Fruit fly (Drosophila melanogaster): ENCODE results near the gene Pbp95.

DNA sequence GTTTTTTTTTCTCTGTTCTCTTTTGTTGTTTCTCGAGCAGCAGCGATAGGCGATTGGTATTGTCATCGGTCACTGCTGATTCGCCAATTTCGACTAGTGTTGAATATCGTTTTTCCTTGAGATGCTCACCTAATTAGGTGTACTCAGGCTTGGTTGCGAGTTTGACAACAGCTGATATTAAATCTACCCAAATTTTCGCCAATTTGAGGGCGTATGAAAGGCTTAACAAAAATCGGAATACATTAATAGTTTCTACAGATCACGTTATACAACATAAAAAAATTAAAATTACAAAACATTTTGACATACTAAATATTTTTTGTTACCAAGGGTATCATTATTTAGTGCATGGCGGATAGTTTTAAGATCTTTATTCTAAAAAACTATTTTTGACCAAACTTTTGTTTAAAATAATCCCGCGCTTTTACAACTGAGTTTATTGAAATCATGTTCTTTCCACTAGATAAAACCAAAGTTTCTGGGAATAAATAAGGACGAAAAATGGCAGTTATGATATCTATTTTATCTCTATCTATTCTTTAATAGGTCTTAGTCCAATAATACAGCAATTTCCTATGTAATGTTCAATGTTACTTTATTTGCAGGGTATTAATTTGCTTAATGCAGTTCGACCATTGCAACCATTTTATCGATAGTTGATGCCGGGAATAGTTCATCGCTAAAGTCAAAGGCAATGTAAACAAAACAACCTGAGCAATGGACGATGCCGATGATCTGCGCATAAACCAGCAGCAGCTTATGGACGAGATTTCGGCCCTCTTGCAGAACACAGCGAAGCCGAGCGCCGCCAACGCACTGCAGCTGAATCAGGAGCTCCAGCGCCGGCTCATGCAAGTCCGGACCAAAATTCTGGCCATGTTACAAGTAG, at the start of gene Pbp95, which contains the start of gene CG10435:
- TF ChIP-seq psq (optimal IDR thresholded peaks at IDR 0.05) = no peak
- no peak for TF ChIP-seq h (optimal IDR thresholded peaks at IDR 0.05)
- TF ChIP-seq ttk (optimal IDR thresholded peaks at IDR 0.05) = no peak

Measured in Kc167 (cell line).